Worm (Caenorhabditis elegans): Measurements from ENCODE around the gene C08E8.1.

DNA sequence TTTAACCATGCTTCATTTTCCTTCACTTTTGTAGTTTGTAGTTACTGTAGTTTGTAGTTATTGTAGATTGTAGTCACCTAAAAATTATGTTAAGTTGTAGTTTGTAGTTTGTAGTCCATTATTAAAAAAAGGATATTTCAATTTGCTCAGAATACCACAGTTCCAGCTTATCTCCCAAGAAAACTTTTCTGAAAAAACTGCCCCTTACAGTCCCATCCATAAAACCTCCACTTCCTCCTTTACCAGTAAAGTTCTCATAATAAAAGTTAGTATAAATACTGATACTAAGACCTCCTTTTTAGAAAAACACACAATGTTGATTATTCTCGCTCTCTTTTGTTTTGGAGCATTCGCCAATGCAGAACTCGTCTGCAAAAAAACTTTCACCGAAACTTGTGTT, 11.6 kb downstream of the C08E8.1 start, which contains the start of gene C08E8.11:
- TF ChIP-seq ets-4 (tag; optimal IDR thresholded peaks at IDR 0.05): no peak
- no peak for TF ChIP-seq lim-6 (tag; optimal IDR thresholded peaks at IDR 0.05)
- TF ChIP-seq ama-1 (optimal IDR thresholded peaks at IDR 0.05): no peak
- TF ChIP-seq F13H6.1 (tag; optimal IDR thresholded peaks at IDR 0.05): no peak
- no peak for TF ChIP-seq C08G9.2 (tag; optimal IDR thresholded peaks at IDR 0.05)
- TF ChIP-seq tbx-2 (tag; optimal IDR thresholded peaks at IDR 0.05): no peak
- TF ChIP-seq nfya-1 (tag; optimal IDR thresholded peaks at IDR 0.05): no peak
- TF ChIP-seq pha-4 (tag; optimal IDR thresholded peaks at IDR 0.05): no peak
- TF ChIP-seq ceh-9 (tag; optimal IDR thresholded peaks at IDR 0.05): no peak
- no peak for TF ChIP-seq ref-2 (tag; optimal IDR thresholded peaks at IDR 0.05)
- no peak for TF ChIP-seq elt-2 (tag; optimal IDR thresholded peaks at IDR 0.05)
- TF ChIP-seq unc-55 (GFP tag; optimal IDR thresholded peaks at IDR 0.05): no peak
- TF ChIP-seq elt-4 (tag; optimal IDR thresholded peaks at IDR 0.05): no peak

Measured in whole organism, late embryonic.